Worm (Caenorhabditis elegans) whole organism, midembryonic: ENCODE data around the gene idpb-1.
"Not testable (repeated sequence)": the region's sequence is repeated elsewhere in the genome, so short reads cannot be mapped to it uniquely, and the experiment has no call there.

ENCODE experiments used
- T22C8.4 ChIP-seq: fragments of 200-800 bp; sonication (Bioruptor generic); IDR thresholded peaks from 2 replicates; pipeline ENCODE4 v1.3.6; 2022; ENCODE audit warnings: missing genetic modification characterization, missing compliant biosample characterization
- cog-1 ChIP-seq: sonication (generic microtip); optimal IDR thresholded peaks from 2 replicates; lab custom pipeline; 2016; ENCODE audit warnings: missing genetic modification characterization, missing compliant biosample characterization
- flt-1 ChIP-seq: fragments of 200-800 bp; sonication (Bioruptor generic); IDR thresholded peaks from 2 replicates; pipeline ENCODE4 v1.3.6; 2022; ENCODE audit warnings: missing genetic modification characterization, missing compliant biosample characterization
- ref-1 ChIP-seq: fragments of 200-800 bp; sonication (Bioruptor generic); conservative IDR thresholded peaks from 2 replicates; pipeline ENCODE4 v1.3.6; 2022; ENCODE audit warnings: missing genetic modification reagents, missing genetic modification characterization, missing compliant biosample characterization
- tab-1 ChIP-seq: fragments of 200-800 bp; sonication (Bioruptor generic); IDR thresholded peaks from 2 replicates; pipeline ENCODE4 v1.3.6; 2022; ENCODE audit warnings: missing genetic modification characterization, missing compliant biosample characterization
- ztf-23 ChIP-seq: fragments of 200-800 bp; sonication (Bioruptor generic); IDR thresholded peaks from 2 replicates; pipeline ENCODE4 v1.3.6; 2022; ENCODE audit warnings: missing genetic modification reagents, missing genetic modification characterization, missing compliant biosample characterization

DNA sequence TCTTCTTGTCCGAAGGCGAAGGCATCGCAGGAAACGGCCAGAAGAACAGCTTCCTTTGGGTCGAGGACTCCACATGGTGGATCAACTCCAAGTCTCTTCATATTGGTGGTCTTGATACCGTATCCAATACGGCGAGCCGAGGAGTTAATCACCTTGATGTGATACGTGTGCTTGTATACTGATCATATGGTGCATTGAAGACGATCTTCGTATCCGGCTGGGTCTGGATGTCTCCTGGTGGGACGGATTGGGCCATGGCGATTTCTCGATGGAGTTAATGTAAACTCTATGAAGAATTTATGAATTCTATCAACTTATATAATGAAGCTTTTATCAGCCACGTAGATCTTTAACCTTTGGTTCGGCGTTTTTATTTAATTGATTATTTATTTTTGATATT is 13.5 kb downstream of the idpb-1 start, which contains the start of gene msp-74:
- not testable (repeated sequence) for TF ChIP-seq flt-1 (GFP tag; lab: Robert Waterston, UW); tab-1; T22C8.4 (GFP tag; lab: Robert Waterston, UW); ref-1; cog-1; ztf-23 (GFP tag; lab: Robert Waterston, UW)
